Fruit fly (Drosophila melanogaster) whole organism: Measurements from ENCODE around the gene FucTA.

Experiments used
- CG8478 ChIP-seq: fragments of >200 bp; optimal IDR thresholded peaks from 2 replicates; lab custom pipeline; 2018; ENCODE audit warnings: inconsistent platforms
- EcR ChIP-seq, 2 experiments: fragments of >200 bp; optimal IDR thresholded peaks; 2 replicates each; lab custom pipeline; 2017; ENCODE audit warnings: missing biosample characterization in 2 of 2, missing genetic modification characterization in 2 of 2, missing genetic modification reagents in 2 of 2
- pan ChIP-seq: fragments of >200 bp; optimal IDR thresholded peaks from 2 replicates; lab custom pipeline; 2017
- psq ChIP-seq: fragments of >200 bp; optimal IDR thresholded peaks from 2 replicates; lab custom pipeline; 2017
- usp ChIP-seq: fragments of >200 bp; optimal IDR thresholded peaks from 2 replicates; lab custom pipeline; 2017; ENCODE audit warnings: missing biosample characterization, missing genetic modification characterization, mixed read lengths

dm6 chr3L:15099541-15099940 lies 47.4 kb upstream of the FucTA start:
- no peak for TF ChIP-seq usp (GFP tag; lab: Kevin White, UChicago)
- TF ChIP-seq CG8478: no peak
- TF ChIP-seq pan (lab: Kevin White, UChicago): no peak
- TF ChIP-seq psq (lab: Kevin White, UChicago): no peak
- no peak for TF ChIP-seq EcR (GFP tag; optimal IDR thresholded peaks at IDR 0.05; lab: Kevin White, UChicago)
